Worm (Caenorhabditis elegans): ENCODE data around the gene F08C6.18.
A peak's percentile ranks its signal among the peaks of the same experiment; 100 is the strongest.

Gene F08C6.18

ce11 chrX:7568684-7569289, 4.6 kb downstream of the F08C6.18 start (continued):
- no peak for TF ChIP-seq fkh-8 (tag; optimal IDR thresholded peaks at IDR 0.05)
- TF ChIP-seq fkh-10 (GFP tag; optimal IDR thresholded peaks at IDR 0.05): no peak
- no peak for TF ChIP-seq hpl-2 (GFP tag; optimal IDR thresholded peaks at IDR 0.05)
- TF ChIP-seq vab-15 (tag; optimal IDR thresholded peaks at IDR 0.05): no peak
- TF ChIP-seq rnt-1 (tag; optimal IDR thresholded peaks at IDR 0.05): no peak
- TF ChIP-seq nhr-71 (tag; optimal IDR thresholded peaks at IDR 0.05): peak; percentile 61
- TF ChIP-seq elt-2 (tag; optimal IDR thresholded peaks at IDR 0.05): no peak
- TF ChIP-seq nhr-19 (GFP tag; conservative IDR thresholded peaks at IDR 0.05): peak; percentile 49
- TF ChIP-seq lin-14 (GFP tag; optimal IDR thresholded peaks at IDR 0.05): peak; percentile 61

- TF ChIP-seq xbp-1 (tag; optimal IDR thresholded peaks at IDR 0.05): peak; percentile 18
- no peak for TF ChIP-seq nhr-237 (tag; optimal IDR thresholded peaks at IDR 0.05)
- TF ChIP-seq egl-27 (tag; optimal IDR thresholded peaks at IDR 0.05): no peak
- no peak for TF ChIP-seq snpc-4 (tag; optimal IDR thresholded peaks at IDR 0.05)
- TF ChIP-seq unc-130 (tag; optimal IDR thresholded peaks at IDR 0.05): peak; percentile 34
- TF ChIP-seq fos-1 (tag; optimal IDR thresholded peaks at IDR 0.05): no peak
- TF ChIP-seq nhr-90 (tag; optimal IDR thresholded peaks at IDR 0.05; ENCODE audit: poor library complexity): no peak
- peak; percentile 31 for TF ChIP-seq blmp-1 (tag; optimal IDR thresholded peaks at IDR 0.05)
- TF ChIP-seq lsy-2 (tag; optimal IDR thresholded peaks at IDR 0.05): peak in 1 of 2 experiments; percentile 26
- TF ChIP-seq isw-1 (GFP tag; IDR thresholded peaks at IDR 0.05): no peak
- TF ChIP-seq C16A3.4 (tag; optimal IDR thresholded peaks at IDR 0.05): peak; percentile 15
- peak; percentile 12 for TF ChIP-seq snu-23 (GFP tag; optimal IDR thresholded peaks at IDR 0.05)
- TF ChIP-seq C34B4.2 (tag; optimal IDR thresholded peaks at IDR 0.05): no peak
- TF ChIP-seq lin-35 (GFP tag; optimal IDR thresholded peaks at IDR 0.05): peak in 1 of 2 experiments; percentile 18
- peak; percentile 9 for TF ChIP-seq lin-14 (GFP tag; optimal IDR thresholded peaks at IDR 0.05)
These were observed 8.4 kb downstream of the F08C6.18 start, which contains the start of gene vps-52 for ce11 chrX:7565005-7565404. Gene vps-52 (plus strand): TSS chrX:7565323.

- TF ChIP-seq grh-1 (GFP tag; IDR thresholded peaks at IDR 0.05) (no peak), unc-62 (GFP tag; optimal IDR thresholded peaks at IDR 0.05) (no peak), lsy-2 (tag; optimal IDR thresholded peaks at IDR 0.05) (no peak), snu-23 (GFP tag; optimal IDR thresholded peaks at IDR 0.05) (no peak), nhr-71 (tag; optimal IDR thresholded peaks at IDR 0.05) (no peak), zag-1 (tag; optimal IDR thresholded peaks at IDR 0.05) (no peak)
These were observed 10.0 kb downstream of the F08C6.18 start for ce11 chrX:7563425-7563824.

- no peak for TF ChIP-seq fkh-4 (tag; optimal IDR thresholded peaks at IDR 0.05; ENCODE audit: borderline replicate concordance)
- TF ChIP-seq mep-1 (tag; optimal IDR thresholded peaks at IDR 0.05): no peak
These were observed 10.8 kb downstream of the F08C6.18 start, which contains the start of gene sto-1 for ce11 chrX:7562625-7563024. Gene sto-1 (plus strand): TSS chrX:7562824.

- no peak for TF ChIP-seq unc-86 (tag; optimal IDR thresholded peaks at IDR 0.05)
- peak; percentile 18 for TF ChIP-seq skn-1 (tag; optimal IDR thresholded peaks at IDR 0.05)
- no peak for TF ChIP-seq pqm-1 (tag; optimal IDR thresholded peaks at IDR 0.05)
- no peak for TF ChIP-seq dpl-1 (GFP tag; optimal IDR thresholded peaks at IDR 0.05)
These were observed 11.5 kb downstream of the F08C6.18 start for ce11 chrX:7561972-7562371.

ce11 chrX:7558928-7559455, 14.4 kb downstream of the F08C6.18 start, which contains the start of the genes PDB1.1 and F08C6.5:
Gene PDB1.1 (minus strand): TSS chrX:7559085.
Gene F08C6.5 (plus strand): TSS chrX:7559405.
- peak; percentile 43 for TF ChIP-seq elt-2 (tag; optimal IDR thresholded peaks at IDR 0.05)
- TF ChIP-seq C16A3.4 (tag; optimal IDR thresholded peaks at IDR 0.05): no peak
